Worm (Caenorhabditis elegans): ENCODE data around the gene rps-29.

Gene rps-29

DNA sequence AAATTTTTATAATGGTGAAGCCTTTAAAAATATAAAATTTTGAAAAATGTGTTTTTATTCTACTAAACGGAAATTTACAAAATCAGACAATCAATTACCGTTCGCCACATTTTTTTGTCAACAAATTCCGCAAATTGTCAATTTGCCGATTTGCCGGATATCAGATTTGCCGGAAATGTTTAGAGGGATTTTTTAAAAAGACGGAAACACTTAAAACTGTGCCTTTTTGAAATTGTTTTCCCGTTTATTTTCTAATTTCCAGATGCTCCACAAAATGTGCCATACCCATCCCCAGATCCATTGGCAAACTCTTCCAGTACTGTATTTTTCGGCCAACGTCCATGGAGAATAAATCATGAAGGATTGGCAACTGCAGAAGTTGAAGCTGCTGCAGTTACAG, 3.4 kb downstream of the rps-29 start:
- TF ChIP-seq unc-55 (GFP tag; optimal IDR thresholded peaks at IDR 0.05) (no peak), fax-1 (tag; optimal IDR thresholded peaks at IDR 0.05) (no peak), elt-4 (tag; optimal IDR thresholded peaks at IDR 0.05) (no peak), ets-4 (tag; optimal IDR thresholded peaks at IDR 0.05) (no peak), ceh-45 (GFP tag; IDR thresholded peaks at IDR 0.05) (no peak), dmd-4 (tag; optimal IDR thresholded peaks at IDR 0.05; ENCODE audit: borderline replicate concordance) (no peak), nfya-1 (tag; optimal IDR thresholded peaks at IDR 0.05) (no peak), nhr-11 (tag; optimal IDR thresholded peaks at IDR 0.05) (no peak), C08G9.2 (tag; optimal IDR thresholded peaks at IDR 0.05) (no peak), ceh-14 (tag; optimal IDR thresholded peaks at IDR 0.05) (no peak), nhr-232 (tag; optimal IDR thresholded peaks at IDR 0.05) (no peak)

DNA sequence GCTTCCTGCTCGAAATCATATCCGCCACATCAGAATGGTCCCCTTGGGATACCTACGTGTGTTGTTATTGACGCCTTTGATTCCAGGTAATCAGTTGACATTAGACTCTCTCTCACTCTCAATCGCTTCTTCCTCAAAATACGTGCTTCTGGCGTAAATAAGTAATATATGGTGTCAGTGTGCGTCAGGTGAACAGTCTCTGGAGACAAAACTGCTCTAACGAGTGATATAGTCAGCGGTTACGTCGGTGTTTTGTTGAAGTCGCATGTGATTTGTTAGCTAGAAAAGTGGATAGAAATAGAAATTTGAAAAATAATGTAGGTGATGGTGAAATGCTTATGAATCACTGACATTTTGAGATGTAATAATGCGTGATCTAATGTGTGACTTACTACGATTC, 7.9 kb downstream of the rps-29 start:
- no peak for TF ChIP-seq ttx-3 (tag; optimal IDR thresholded peaks at IDR 0.05)
- no peak for TF ChIP-seq eyg-1 (tag; optimal IDR thresholded peaks at IDR 0.05)
- TF ChIP-seq F13H6.1 (tag; optimal IDR thresholded peaks at IDR 0.05) = no peak

DNA sequence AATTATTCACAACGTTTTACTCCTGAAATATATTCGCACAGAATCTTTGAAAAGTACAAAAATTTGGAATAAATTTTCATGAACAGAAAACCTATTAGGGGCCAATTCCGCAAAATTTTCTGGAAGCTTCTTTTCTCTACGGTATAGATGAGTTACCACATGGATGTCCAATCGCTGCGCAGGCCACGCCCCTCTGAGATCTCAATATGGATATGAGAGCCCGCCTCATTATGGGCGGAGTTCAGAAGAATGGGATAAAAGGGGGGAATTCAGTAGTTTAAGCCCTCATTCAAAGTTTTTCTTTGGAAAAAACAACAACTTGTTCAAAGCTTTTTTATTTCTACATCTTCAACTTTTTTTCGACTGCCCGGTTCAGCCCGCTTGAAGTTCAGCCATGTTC, 17.4 kb downstream of the rps-29 start, which contains the start of gene daf-7:
Gene daf-7, plus strand, starts transcription at position 301 of the 400 bp plus-strand sequence.
- TF ChIP-seq dve-1 (tag; optimal IDR thresholded peaks at IDR 0.05) (no peak), ceh-2 (tag; optimal IDR thresholded peaks at IDR 0.05) (no peak), nhr-232 (tag; optimal IDR thresholded peaks at IDR 0.05) (no peak), ceh-30 (tag; optimal IDR thresholded peaks at IDR 0.05) (no peak), pha-2 (tag; optimal IDR thresholded peaks at IDR 0.05) (no peak), eyg-1 (tag; optimal IDR thresholded peaks at IDR 0.05) (no peak), gmeb-2 (tag; optimal IDR thresholded peaks at IDR 0.05) (no peak), fkh-6 (tag; optimal IDR thresholded peaks at IDR 0.05) (no peak), syd-9 (tag; optimal IDR thresholded peaks at IDR 0.05) (no peak), rnt-1 (tag; optimal IDR thresholded peaks at IDR 0.05) (no peak), nfya-1 (tag; optimal IDR thresholded peaks at IDR 0.05) (no peak), ets-4 (tag; optimal IDR thresholded peaks at IDR 0.05) (no peak), pat-9 (tag; optimal IDR thresholded peaks at IDR 0.05) (no peak), npax-4 (tag; optimal IDR thresholded peaks at IDR 0.05) (no peak), ceh-34 (tag; optimal IDR thresholded peaks at IDR 0.05) (no peak)

DNA sequence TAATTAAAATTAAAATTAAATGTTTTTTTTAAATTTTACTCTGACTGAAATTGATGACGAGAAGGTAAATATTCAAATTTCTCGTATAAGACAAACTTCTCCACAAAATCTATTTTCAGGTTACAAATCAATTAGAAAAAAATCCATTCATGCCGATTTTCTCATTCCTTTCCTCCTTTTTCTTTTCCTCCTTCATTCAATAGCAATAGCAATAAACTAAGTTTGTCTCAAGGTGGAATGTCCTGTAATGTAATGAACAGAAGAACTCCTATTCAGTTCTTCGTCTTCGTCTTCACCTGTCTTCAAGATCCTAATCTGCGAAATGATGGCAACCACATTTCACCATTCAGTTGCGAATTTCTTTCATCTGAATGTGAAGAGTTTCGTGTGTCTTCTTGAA, 21.7 kb downstream of the rps-29 start, which contains the start of gene dac-1:
Gene dac-1, plus strand, starts transcription at position 301 of the 400 bp plus-strand sequence.
- no peak for TF ChIP-seq ceh-30 (tag; optimal IDR thresholded peaks at IDR 0.05)
- TF ChIP-seq gmeb-2 (tag; optimal IDR thresholded peaks at IDR 0.05) = no peak
- TF ChIP-seq lim-6 (tag; optimal IDR thresholded peaks at IDR 0.05) = no peak
- no peak for TF ChIP-seq che-1 (tag; optimal IDR thresholded peaks at IDR 0.05)
- no peak for TF ChIP-seq pha-4 (tag; optimal IDR thresholded peaks at IDR 0.05)
- no peak for TF ChIP-seq ceh-22 (tag; optimal IDR thresholded peaks at IDR 0.05)
- no peak for TF ChIP-seq F13H6.1 (tag; optimal IDR thresholded peaks at IDR 0.05)
- TF ChIP-seq unc-42 (tag; optimal IDR thresholded peaks at IDR 0.05) = no peak
- TF ChIP-seq npax-4 (tag; optimal IDR thresholded peaks at IDR 0.05) = no peak
- no peak for TF ChIP-seq pat-9 (tag; optimal IDR thresholded peaks at IDR 0.05)
- no peak for TF ChIP-seq tbx-7 (tag; optimal IDR thresholded peaks at IDR 0.05)
- TF ChIP-seq ceh-9 (tag; optimal IDR thresholded peaks at IDR 0.05) = no peak
- TF ChIP-seq fax-1 (tag; optimal IDR thresholded peaks at IDR 0.05) = no peak
- no peak for TF ChIP-seq ahr-1 (tag; optimal IDR thresholded peaks at IDR 0.05)
- no peak for TF ChIP-seq sox-4 (tag; optimal IDR thresholded peaks at IDR 0.05)
- no peak for TF ChIP-seq ceh-18 (tag; optimal IDR thresholded peaks at IDR 0.05)
- no peak for TF ChIP-seq lin-11 (tag; optimal IDR thresholded peaks at IDR 0.05)

DNA sequence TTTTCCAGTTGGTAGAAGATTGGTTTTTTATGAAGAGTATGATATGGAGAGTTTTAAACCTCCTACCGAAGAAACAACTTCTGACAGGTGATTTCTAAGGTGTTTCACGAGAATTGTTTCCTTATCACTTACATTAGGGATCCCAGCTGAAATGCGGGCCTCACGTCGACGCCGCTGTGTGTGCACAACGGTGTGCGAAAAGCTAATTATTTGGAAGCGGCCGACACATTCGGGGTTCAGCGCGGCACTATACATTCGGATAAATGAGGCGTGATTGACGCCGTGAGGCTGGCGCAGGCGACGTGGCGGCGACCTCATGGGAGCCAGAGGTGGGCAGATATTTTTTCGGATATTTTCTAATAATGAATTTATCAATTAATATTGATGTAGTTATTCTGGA, 25.2 kb downstream of the rps-29 start:
- TF ChIP-seq unc-3 (GFP tag; conservative IDR thresholded peaks at IDR 0.05) = no peak
- no peak for TF ChIP-seq unc-3 (tag; optimal IDR thresholded peaks at IDR 0.05)
- TF ChIP-seq ceh-2 (tag; optimal IDR thresholded peaks at IDR 0.05) = no peak
- TF ChIP-seq ceh-18 (tag; optimal IDR thresholded peaks at IDR 0.05) = no peak
- no peak for TF ChIP-seq unc-86 (tag; optimal IDR thresholded peaks at IDR 0.05)
- no peak for TF ChIP-seq nhr-11 (tag; optimal IDR thresholded peaks at IDR 0.05)
- TF ChIP-seq ceh-45 (GFP tag; IDR thresholded peaks at IDR 0.05) = no peak

Measured in whole organism, late embryonic.